Worm (Caenorhabditis elegans) whole organism, midembryonic: ENCODE measurements around the gene unc-31.

Experiments
- flt-1 ChIP-seq: fragments of 200-800 bp; sonication (Bioruptor generic); IDR thresholded peaks from 2 replicates; pipeline ENCODE4 v1.3.6; 2022; ENCODE audit warnings: missing genetic modification characterization, missing compliant biosample characterization
- ztf-23 ChIP-seq: fragments of 200-800 bp; sonication (Bioruptor generic); IDR thresholded peaks from 2 replicates; pipeline ENCODE4 v1.3.6; 2022; ENCODE audit warnings: missing genetic modification reagents, missing genetic modification characterization, missing compliant biosample characterization

- TF ChIP-seq ztf-23, result no peak
- TF ChIP-seq flt-1 (GFP tag; lab: Robert Waterston, UW), result no peak
These were observed 24.9 kb upstream of the unc-31 start for ce11 chrIV:12748760-12749159.
